Fruit fly (Drosophila melanogaster) whole organism, prepupa: ENCODE results near the gene mbt.

Experiments
- Blimp-1 ChIP-seq: fragments of 200-800 bp; sonication (Bioruptor generic); optimal IDR thresholded peaks from 3 replicates; lab custom pipeline; 2017; ENCODE audit warnings: missing biosample characterization, missing genetic modification characterization, mild to moderate bottlenecking, moderate library complexity, missing genetic modification reagents
- CG10669 ChIP-seq: fragments of 200-800 bp; sonication (Bioruptor generic); optimal IDR thresholded peaks from 3 replicates; lab custom pipeline; 2018; ENCODE audit warnings: missing biosample characterization, mild to moderate bottlenecking, missing genetic modification characterization, moderate library complexity
- CG16779 ChIP-seq: fragments of 200-800 bp; sonication (Bioruptor generic); optimal IDR thresholded peaks from 3 replicates; lab custom pipeline; 2017; ENCODE audit warnings: missing biosample characterization, mild to moderate bottlenecking, missing genetic modification characterization
- CG32006 ChIP-seq: fragments of 200-800 bp; sonication (Bioruptor generic); optimal IDR thresholded peaks from 3 replicates; lab custom pipeline; 2017; ENCODE audit warnings: missing biosample characterization, mild to moderate bottlenecking, missing genetic modification characterization
- CG6854 ChIP-seq: fragments of 200-800 bp; sonication (Bioruptor generic); optimal IDR thresholded peaks from 2 replicates; lab custom pipeline; 2017; ENCODE audit warnings: missing biosample characterization, mild to moderate bottlenecking, missing genetic modification characterization
- Gug ChIP-seq: fragments of 200-800 bp; sonication (Bioruptor generic); IDR thresholded peaks from 2 replicates; pipeline ENCODE4 v1.3.6; 2022; ENCODE audit warnings: missing biosample characterization, missing genetic modification characterization
- Lpt ChIP-seq: fragments of 200-800 bp; sonication (Bioruptor generic); optimal IDR thresholded peaks from 3 replicates; lab custom pipeline; 2016; ENCODE audit warnings: missing biosample characterization, missing genetic modification characterization
- Met ChIP-seq: fragments of 200-800 bp; sonication (Bioruptor generic); optimal IDR thresholded peaks from 3 replicates; lab custom pipeline; 2016; ENCODE audit warnings: missing biosample characterization, missing genetic modification characterization
- OdsH ChIP-seq: fragments of 200-800 bp; sonication (Bioruptor generic); optimal IDR thresholded peaks from 3 replicates; lab custom pipeline; 2016; ENCODE audit warnings: missing biosample characterization, missing genetic modification characterization
- Sox14 ChIP-seq: fragments of 200-800 bp; sonication (Bioruptor generic); optimal IDR thresholded peaks from 3 replicates; lab custom pipeline; 2016; ENCODE audit warnings: missing biosample characterization, missing genetic modification characterization
- esn ChIP-seq: fragments of 200-800 bp; sonication (Bioruptor generic); optimal IDR thresholded peaks from 2 replicates; lab custom pipeline; 2016; ENCODE audit warnings: missing biosample characterization, mild to moderate bottlenecking, missing genetic modification characterization, moderate library complexity
- lz ChIP-seq: fragments of 200-800 bp; sonication (Bioruptor generic); optimal IDR thresholded peaks from 3 replicates; lab custom pipeline; 2016; ENCODE audit warnings: missing biosample characterization, missing genetic modification characterization
- vri ChIP-seq: fragments of 200-800 bp; sonication (Bioruptor generic); optimal IDR thresholded peaks from 3 replicates; lab custom pipeline; 2016; ENCODE audit warnings: missing biosample characterization, mild to moderate bottlenecking, missing genetic modification characterization

- TF ChIP-seq CG32006 (GFP tag; lab: Kevin White, UChicago) (no peak), CG6854 (GFP tag; lab: Kevin White, UChicago) (no peak), Lpt (GFP tag; lab: Kevin White, UChicago) (no peak), vri (GFP tag; lab: Kevin White, UChicago) (no peak), Blimp-1 (GFP tag; lab: Kevin White, UChicago) (peak; percentile 69), CG10669 (no peak), esn (GFP tag; lab: Kevin White, UChicago) (no peak), Gug (GFP tag; lab: Robert Waterston, UW) (no peak), OdsH (GFP tag; lab: Kevin White, UChicago) (no peak), Met (GFP tag; lab: Kevin White, UChicago) (no peak), CG16779 (tag; lab: Kevin White, UChicago) (no peak), lz (GFP tag; lab: Kevin White, UChicago) (no peak), Sox14 (GFP tag; lab: Kevin White, UChicago) (no peak)
These were observed 6.6 kb downstream of the mbt start for dm6 chrX:16616773-16617738.
